Fruit fly (Drosophila melanogaster) whole organism, embryonic: ENCODE measurements around the gene CG1640.

Source experiments
- Awh ChIP-seq: fragments of 200-800 bp; sonication (Bioruptor generic); IDR thresholded peaks from 2 replicates; pipeline ENCODE4, ENCODE4 v1.3.6; 2022; ENCODE audit warnings: missing biosample characterization, missing genetic modification characterization
- CG10147 ChIP-seq: fragments of 200-800 bp; sonication (Bioruptor generic); optimal IDR thresholded peaks from 2 replicates; lab custom pipeline; 2019; ENCODE audit warnings: missing biosample characterization, mild to moderate bottlenecking, missing genetic modification characterization, moderate library complexity
- CG11093 ChIP-seq: fragments of 200-800 bp; sonication (Bioruptor generic); IDR thresholded peaks from 3 replicates; pipeline ENCODE4 v1.3.6; 2022; ENCODE audit warnings: missing biosample characterization, missing genetic modification characterization
- CG11504 ChIP-seq: fragments of 200-800 bp; sonication (Bioruptor generic); optimal IDR thresholded peaks from 3 replicates; lab custom pipeline; 2019; ENCODE audit warnings: missing biosample characterization, mild to moderate bottlenecking, missing genetic modification characterization, moderate library complexity
- CG12071 ChIP-seq: fragments of 200-800 bp; sonication (Bioruptor generic); optimal IDR thresholded peaks from 3 replicates; lab custom pipeline; 2018; ENCODE audit warnings: missing biosample characterization, mild to moderate bottlenecking, missing genetic modification characterization
- CG14710 ChIP-seq: fragments of 200-800 bp; sonication (Bioruptor generic); optimal IDR thresholded peaks from 3 replicates; lab custom pipeline; 2019; ENCODE audit warnings: missing biosample characterization, mild to moderate bottlenecking, missing genetic modification characterization, moderate library complexity
- CG15479 ChIP-seq: fragments of 200-800 bp; sonication (Bioruptor generic); optimal IDR thresholded peaks from 3 replicates; lab custom pipeline; 2019; ENCODE audit warnings: missing biosample characterization, mild to moderate bottlenecking, missing genetic modification characterization, moderate library complexity
- CG17186 ChIP-seq: fragments of 200-800 bp; sonication (Bioruptor generic); optimal IDR thresholded peaks from 3 replicates; lab custom pipeline; 2017; ENCODE audit warnings: missing biosample characterization, missing genetic modification reagents, missing genetic modification characterization
- CG17912 ChIP-seq: fragments of 200-800 bp; sonication (Bioruptor generic); optimal IDR thresholded peaks from 2 replicates; lab custom pipeline; 2018; ENCODE audit warnings: missing biosample characterization, mild to moderate bottlenecking, missing genetic modification characterization
- CG2120 ChIP-seq: fragments of 200-800 bp; sonication (Bioruptor generic); optimal IDR thresholded peaks from 3 replicates; lab custom pipeline; 2016; ENCODE audit warnings: missing biosample characterization, missing genetic modification characterization
- CG2712 ChIP-seq: fragments of 200-800 bp; optimal IDR thresholded peaks from 3 replicates; lab custom pipeline; 2019; ENCODE audit warnings: missing biosample characterization, mild to moderate bottlenecking, missing genetic modification characterization, moderate library complexity
- CG3065 ChIP-seq: fragments of 200-800 bp; sonication (Bioruptor generic); optimal IDR thresholded peaks from 2 replicates; lab custom pipeline; 2016; ENCODE audit warnings: missing biosample characterization, missing genetic modification characterization
- CG31441 ChIP-seq: fragments of 200-800 bp; sonication (Bioruptor generic); IDR thresholded peaks from 2 replicates; pipeline ENCODE4 v1.3.6; 2022; ENCODE audit warnings: missing biosample characterization, missing genetic modification characterization
- CG3726 ChIP-seq: fragments of 200-800 bp; sonication (Bioruptor generic); IDR thresholded peaks from 3 replicates; pipeline ENCODE4, ENCODE4 v1.3.6; 2022; ENCODE audit warnings: missing biosample characterization, missing genetic modification characterization
- CG4617 ChIP-seq: fragments of 200-800 bp; sonication (Bioruptor generic); optimal IDR thresholded peaks from 3 replicates; lab custom pipeline; 2016; ENCODE audit warnings: missing biosample characterization, missing genetic modification characterization, borderline replicate concordance
- CG8924 ChIP-seq: fragments of 200-800 bp; optimal IDR thresholded peaks from 3 replicates; lab custom pipeline; 2019; ENCODE audit warnings: missing biosample characterization, mild to moderate bottlenecking, missing genetic modification characterization, moderate library complexity
- CG8944 ChIP-seq: fragments of 200-800 bp; sonication (Bioruptor generic); optimal IDR thresholded peaks from 3 replicates; lab custom pipeline; 2016; ENCODE audit warnings: missing biosample characterization, missing genetic modification characterization
- CG9215 ChIP-seq: fragments of 200-800 bp; sonication (Bioruptor generic); IDR thresholded peaks from 2 replicates; pipeline ENCODE4 v1.3.6; 2022; ENCODE audit warnings: missing biosample characterization, missing genetic modification characterization
- CG9817 ChIP-seq: fragments of 200-800 bp; sonication (Bioruptor generic); optimal IDR thresholded peaks from 2 replicates; lab custom pipeline; 2018; ENCODE audit warnings: missing biosample characterization, mild to moderate bottlenecking, missing genetic modification characterization, moderate library complexity
- D19B ChIP-seq: fragments of 200-800 bp; sonication (Bioruptor generic); optimal IDR thresholded peaks from 2 replicates; lab custom pipeline; 2017; ENCODE audit warnings: missing biosample characterization, mild to moderate bottlenecking, missing genetic modification characterization
- Doc2 ChIP-seq: fragments of 200-800 bp; sonication (Bioruptor generic); IDR thresholded peaks from 2 replicates; pipeline ENCODE4 v1.3.6; 2022; ENCODE audit warnings: missing biosample characterization, missing genetic modification characterization
- GATAe ChIP-seq: fragments of 200-800 bp; sonication (Bioruptor generic); conservative IDR thresholded peaks from 2 replicates; pipeline ENCODE4 v1.3.6; 2022; ENCODE audit warnings: missing biosample characterization, missing genetic modification characterization
- Hsf ChIP-seq: fragments of 200-800 bp; sonication (Bioruptor generic); optimal IDR thresholded peaks from 3 replicates; lab custom pipeline; 2016; ENCODE audit warnings: missing biosample characterization, missing genetic modification characterization
- MESR4 ChIP-seq: fragments of 200-800 bp; sonication (Bioruptor generic); optimal IDR thresholded peaks from 2 replicates; lab custom pipeline; 2018; ENCODE audit warnings: missing biosample characterization, mild to moderate bottlenecking, missing genetic modification characterization, moderate library complexity
- Med ChIP-seq: fragments of 200-800 bp; sonication (Bioruptor generic); peaks from one replicate; lab custom pipeline; 2016; ENCODE audit warnings: missing biosample characterization, missing genetic modification characterization, mild to moderate bottlenecking, inconsistent platforms, moderate library complexity
- Trl ChIP-seq, 3 experiments: fragments of >200 bp in 2 of 3; fragments of 200-800 bp in 1 of 3; sonication (Bioruptor generic) in 1 of 3; optimal IDR thresholded peaks; 2 replicates in 1 of 3; 3 replicates in 2 of 3; lab custom pipeline; 2016 to 2017; ENCODE audit warnings: missing biosample characterization in 1 of 3, missing genetic modification characterization in 1 of 3
- Xbp1 ChIP-seq: fragments of 200-800 bp; sonication (Bioruptor generic); optimal IDR thresholded peaks from 3 replicates; lab custom pipeline; 2016; ENCODE audit warnings: missing biosample characterization, mild to moderate bottlenecking, missing genetic modification characterization
- bowl ChIP-seq: fragments of 200-800 bp; sonication (Bioruptor generic); IDR thresholded peaks from 2 replicates; pipeline ENCODE4 v1.3.6; 2022; ENCODE audit warnings: missing biosample characterization, missing genetic modification characterization
- btn ChIP-seq: fragments of 200-800 bp; sonication (Bioruptor generic); optimal IDR thresholded peaks from 2 replicates; lab custom pipeline; 2016; ENCODE audit warnings: missing biosample characterization, missing genetic modification characterization
- chif ChIP-seq, 2 experiments: fragments of 200-800 bp; sonication (Bioruptor generic); optimal IDR thresholded peaks; 3 replicates each; lab custom pipeline; 2016; ENCODE audit warnings: missing biosample characterization in 2 of 2, missing genetic modification characterization in 2 of 2
- dimm ChIP-seq: fragments of 200-800 bp; sonication (Bioruptor generic); IDR thresholded peaks from 2 replicates; pipeline ENCODE4 v1.3.6; 2022; ENCODE audit warnings: missing biosample characterization, missing genetic modification characterization
- disco-r ChIP-seq: fragments of 200-800 bp; sonication (Bioruptor generic); optimal IDR thresholded peaks from 2 replicates; lab custom pipeline; 2016; ENCODE audit warnings: missing biosample characterization, missing genetic modification characterization
- dmrt11E ChIP-seq: fragments of 200-800 bp; sonication (Bioruptor generic); optimal IDR thresholded peaks from 3 replicates; lab custom pipeline; 2018; ENCODE audit warnings: missing biosample characterization, mild to moderate bottlenecking, missing genetic modification characterization, moderate library complexity
- exex ChIP-seq: fragments of 200-800 bp; sonication (Bioruptor generic); optimal IDR thresholded peaks from 4 replicates; lab custom pipeline; 2018; ENCODE audit warnings: missing biosample characterization, mild to moderate bottlenecking, missing genetic modification characterization, moderate library complexity
- fd102C ChIP-seq: fragments of 200-800 bp; sonication (Bioruptor generic); optimal IDR thresholded peaks from 2 replicates; lab custom pipeline; 2018; ENCODE audit warnings: missing biosample characterization, mild to moderate bottlenecking, missing genetic modification characterization, moderate library complexity
- fd3F ChIP-seq: fragments of 200-800 bp; sonication (Bioruptor generic); optimal IDR thresholded peaks from 2 replicates; lab custom pipeline; 2018; ENCODE audit warnings: missing biosample characterization, mild to moderate bottlenecking, missing genetic modification characterization, moderate library complexity
- fu2 ChIP-seq: fragments of 200-800 bp; sonication (Bioruptor generic); optimal IDR thresholded peaks from 2 replicates; lab custom pipeline; 2016; ENCODE audit warnings: missing biosample characterization, missing genetic modification characterization
- gfzf ChIP-seq: fragments of 200-800 bp; sonication (Bioruptor generic); optimal IDR thresholded peaks from 2 replicates; lab custom pipeline; 2016; ENCODE audit warnings: missing biosample characterization, mild to moderate bottlenecking, missing genetic modification characterization, moderate library complexity
- jigr1 ChIP-seq: fragments of 200-800 bp; sonication (Bioruptor generic); IDR thresholded peaks from 3 replicates; pipeline ENCODE4 v1.3.6; 2022; ENCODE audit warnings: missing biosample characterization, missing genetic modification characterization
- mirr ChIP-seq: fragments of 200-800 bp; sonication (Bioruptor generic); optimal IDR thresholded peaks from 3 replicates; lab custom pipeline; 2018; ENCODE audit warnings: missing biosample characterization, mild to moderate bottlenecking, missing genetic modification characterization
- p53 ChIP-seq: fragments of 200-800 bp; sonication (Bioruptor generic); optimal IDR thresholded peaks from 2 replicates; lab custom pipeline; 2016; ENCODE audit warnings: missing biosample characterization, missing genetic modification characterization
- pb ChIP-seq: fragments of 200-800 bp; sonication (Bioruptor generic); optimal IDR thresholded peaks from 3 replicates; lab custom pipeline; 2016; ENCODE audit warnings: missing biosample characterization, missing genetic modification characterization
- pros ChIP-seq: fragments of 200-800 bp; sonication (Bioruptor generic); optimal IDR thresholded peaks from 3 replicates; lab custom pipeline; 2019; ENCODE audit warnings: missing biosample characterization, mild to moderate bottlenecking, missing genetic modification characterization, moderate library complexity
- sc ChIP-seq, 3 experiments: fragments of >200 bp in 2 of 3; fragments of 200-800 bp in 1 of 3; sonication (Bioruptor generic) in 1 of 3; optimal IDR thresholded peaks; 2 replicates in 2 of 3; 3 replicates in 1 of 3; lab custom pipeline; 2017; ENCODE audit warnings: mild to moderate bottlenecking in 1 of 3, missing biosample characterization in 1 of 3, missing genetic modification characterization in 1 of 3, missing genetic modification reagents in 1 of 3
- shn ChIP-seq: fragments of 200-800 bp; sonication (Bioruptor generic); optimal IDR thresholded peaks from 3 replicates; lab custom pipeline; 2016; ENCODE audit warnings: missing biosample characterization, missing genetic modification characterization
- sima ChIP-seq: fragments of 200-800 bp; sonication (Bioruptor generic); optimal IDR thresholded peaks from 2 replicates; lab custom pipeline; 2016; ENCODE audit warnings: missing biosample characterization, missing genetic modification characterization
- tna ChIP-seq: fragments of 200-800 bp; sonication (Bioruptor generic); IDR thresholded peaks from 2 replicates; pipeline ENCODE4 v1.3.6; 2022; ENCODE audit warnings: missing biosample characterization, missing genetic modification characterization; ENCODE audit not compliant: partially characterized antibody
- trh ChIP-seq: fragments of 200-800 bp; sonication (Bioruptor generic); optimal IDR thresholded peaks from 2 replicates; lab custom pipeline; 2016; ENCODE audit warnings: missing biosample characterization, missing genetic modification characterization
- wdn ChIP-seq: fragments of 200-800 bp; sonication (Bioruptor generic); IDR thresholded peaks from 2 replicates; pipeline ENCODE4 v1.3.6; 2022; ENCODE audit warnings: missing biosample characterization, missing genetic modification characterization

CG1640 gene

dm6 chrX:13412941-13413613 is 42.7 kb downstream of the CG1640 start, which contains the start of the genes CG1998 and Set2 (continued):
- TF ChIP-seq tna (GFP tag; lab: Robert Waterston, UW) (peak; percentile 19; the same call in 1 of the 2 replicates), CG3065 (GFP tag; lab: Kevin White, UChicago) (no peak), CG8944 (no peak), CG9215 (GFP tag; lab: Robert Waterston, UW) (peak; percentile 85), btn (GFP tag; lab: Kevin White, UChicago) (no peak), CG15479 (no peak), CG2120 (peak; percentile 56), fd3F (GFP tag; lab: Kevin White, UChicago) (no peak), sima (GFP tag; lab: Kevin White, UChicago) (no peak), chif (GFP tag; optimal IDR thresholded peaks at IDR 0.05; lab: Kevin White, UChicago) (no peak), CG31441 (GFP tag; lab: Robert Waterston, UW) (no peak; the same call in none of the 2 replicates), CG8924 (peak; percentile 45), Trl (optimal IDR thresholded peaks at IDR 0.05; lab: Kevin White, UChicago) (peak in 1 of 2 experiments; percentile 61), Trl (GFP tag; optimal IDR thresholded peaks at IDR 0.05; lab: Kevin White, UChicago) (peak; percentile 27), Xbp1 (GFP tag; lab: Kevin White, UChicago) (peak; percentile 53), Hsf (GFP tag; lab: Kevin White, UChicago) (peak; percentile 11), GATAe (GFP tag; lab: Robert Waterston, UW) (peak; percentile 46; the same call in 1 of the 2 replicates), CG11504 (tag; lab: Kevin White, UChicago) (no peak), fd102C (GFP tag; lab: Kevin White, UChicago) (no peak), D19B (GFP tag; lab: Kevin White, UChicago) (no peak), dimm (GFP tag; lab: Robert Waterston, UW) (no peak), pros (GFP tag; lab: Kevin White, UChicago) (no peak), dmrt11E (no peak), p53 (GFP tag; lab: Kevin White, UChicago) (peak; percentile 25), CG9817 (tag; lab: Kevin White, UChicago) (peak; percentile 11), CG3726 (no peak), CG17186 (GFP tag; lab: Kevin White, UChicago) (peak; percentile 68), sc (optimal IDR thresholded peaks at IDR 0.05; lab: Kevin White, UChicago) (no peak), sc (GFP tag; optimal IDR thresholded peaks at IDR 0.05; lab: Kevin White, UChicago) (no peak), Awh (GFP tag; lab: Robert Waterston, UW) (no peak), mirr (GFP tag; lab: Kevin White, UChicago) (peak; percentile 1), disco-r (GFP tag; lab: Kevin White, UChicago) (no peak), CG14710 (tag; lab: Kevin White, UChicago) (peak; percentile 81), pb (GFP tag; lab: Kevin White, UChicago) (no peak), trh (GFP tag; lab: Kevin White, UChicago) (no peak), gfzf (peak; percentile 98), CG4617 (GFP tag; lab: Kevin White, UChicago) (peak; percentile 56), bowl (no peak), exex (tag; lab: Kevin White, UChicago) (no peak), Doc2 (GFP tag; lab: Robert Waterston, UW) (no peak), CG10147 (no peak), Med (peak; percentile 94), MESR4 (GFP tag; lab: Kevin White, UChicago) (peak; percentile 91), CG11093 (GFP tag; lab: Robert Waterston, UW) (no peak), shn (GFP tag; lab: Kevin White, UChicago) (no peak), CG2712 (peak; percentile 51), CG17912 (GFP tag; lab: Kevin White, UChicago) (peak; percentile 25), jigr1 (GFP tag; lab: Robert Waterston, UW) (no peak), CG12071 (GFP tag; lab: Kevin White, UChicago) (no peak), fu2 (GFP tag; lab: Kevin White, UChicago) (peak; percentile 13), wdn (GFP tag; lab: Robert Waterston, UW) (no peak)
